Worm (Caenorhabditis elegans): ENCODE measurements around the gene spp-9.

spp-9 gene

DNA sequence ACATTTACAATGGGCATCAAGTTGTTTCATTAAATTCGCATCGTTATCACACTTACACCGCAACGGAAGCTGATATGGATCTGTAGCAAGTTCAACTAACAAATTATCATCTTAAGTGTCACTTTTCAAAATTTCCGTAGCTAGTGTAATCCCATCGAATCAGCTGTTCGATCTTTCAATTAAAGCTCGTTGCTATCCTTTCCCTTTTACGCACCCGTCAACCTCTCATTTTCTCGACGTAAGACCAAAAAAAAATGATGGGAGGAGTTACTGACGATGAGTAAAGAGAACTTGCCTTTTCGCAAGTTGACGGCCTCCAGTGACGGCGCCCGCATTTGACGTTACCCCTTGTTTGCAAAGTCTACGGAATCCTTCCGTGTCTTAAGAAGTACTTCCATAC, 14.4 kb downstream of the spp-9 start, which contains the start of gene F29G6.1:
Gene F29G6.1, plus strand, starts transcription at position 301 of the 400 bp plus-strand sequence.
- TF ChIP-seq nhr-12 (tag; optimal IDR thresholded peaks at IDR 0.05) (no peak), elt-1 (tag; optimal IDR thresholded peaks at IDR 0.05; ENCODE audit: borderline replicate concordance, insufficient read depth) (no peak), mep-1 (tag; optimal IDR thresholded peaks at IDR 0.05) (no peak), pha-4 (tag; optimal IDR thresholded peaks at IDR 0.05) (no peak), nhr-237 (tag; optimal IDR thresholded peaks at IDR 0.05) (no peak), unc-62 (GFP tag; optimal IDR thresholded peaks at IDR 0.05) (no peak), ceh-43 (GFP tag; optimal IDR thresholded peaks at IDR 0.05) (no peak), sptf-1 (tag; optimal IDR thresholded peaks at IDR 0.05) (no peak), lsy-2 (tag; optimal IDR thresholded peaks at IDR 0.05) (no peak), unc-120 (tag; optimal IDR thresholded peaks at IDR 0.05; ENCODE audit: poor library complexity, severe bottlenecking) (no peak), drap-1 (GFP tag; optimal IDR thresholded peaks at IDR 0.05) (no peak), nhr-2 (tag; optimal IDR thresholded peaks at IDR 0.05) (no peak), unc-39 (tag; optimal IDR thresholded peaks at IDR 0.05) (no peak), snpc-4 (tag; optimal IDR thresholded peaks at IDR 0.05) (no peak)

DNA sequence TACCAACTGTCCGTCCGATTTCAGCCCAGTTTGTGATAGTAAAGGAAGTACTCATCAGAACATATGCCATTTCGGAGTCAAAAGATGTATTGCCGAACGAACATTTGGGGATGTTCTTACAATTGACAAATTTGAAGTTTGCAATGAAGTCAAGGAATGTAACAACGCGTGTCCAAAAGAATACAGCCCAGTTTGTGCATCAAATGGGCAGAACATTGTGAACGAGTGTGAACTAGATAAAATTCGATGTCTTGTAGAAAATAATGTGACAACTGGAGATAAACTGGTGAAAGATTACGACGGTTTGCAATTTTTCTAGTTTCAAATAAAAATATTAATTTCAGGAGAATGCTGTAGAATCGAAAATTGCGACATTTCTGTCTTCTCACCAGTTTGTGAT, 20.3 kb downstream of the spp-9 start:
- TF ChIP-seq ceh-83 (GFP tag; optimal IDR thresholded peaks at IDR 0.05) (no peak), nhr-12 (tag; optimal IDR thresholded peaks at IDR 0.05) (no peak), M03D4.4 (tag; optimal IDR thresholded peaks at IDR 0.05) (no peak), sem-2 (GFP tag; optimal IDR thresholded peaks at IDR 0.05) (no peak), unc-62 (GFP tag; optimal IDR thresholded peaks at IDR 0.05) (no peak), bed-3 (GFP tag; optimal IDR thresholded peaks at IDR 0.05) (no peak), mep-1 (tag; optimal IDR thresholded peaks at IDR 0.05) (no peak), cnd-1 (tag; optimal IDR thresholded peaks at IDR 0.05) (no peak), blmp-1 (tag; optimal IDR thresholded peaks at IDR 0.05) (no peak), nhr-237 (tag; optimal IDR thresholded peaks at IDR 0.05) (no peak), lin-13 (tag; optimal IDR thresholded peaks at IDR 0.05) (no peak), flh-1 (GFP tag; optimal IDR thresholded peaks at IDR 0.05) (no peak), elt-1 (tag; optimal IDR thresholded peaks at IDR 0.05; ENCODE audit: borderline replicate concordance, insufficient read depth) (no peak), mls-2 (tag; optimal IDR thresholded peaks at IDR 0.05) (no peak), mab-5 (tag; optimal IDR thresholded peaks at IDR 0.05) (no peak), pha-4 (tag; optimal IDR thresholded peaks at IDR 0.05) (no peak), nhr-76 (tag; optimal IDR thresholded peaks at IDR 0.05) (no peak)

- TF ChIP-seq unc-120 (tag; optimal IDR thresholded peaks at IDR 0.05; ENCODE audit: poor library complexity, severe bottlenecking) (no peak), unc-39 (tag; optimal IDR thresholded peaks at IDR 0.05) (no peak)
Observed at ce11 chrX:11509547-11509946, 22.0 kb downstream of the spp-9 start.

DNA sequence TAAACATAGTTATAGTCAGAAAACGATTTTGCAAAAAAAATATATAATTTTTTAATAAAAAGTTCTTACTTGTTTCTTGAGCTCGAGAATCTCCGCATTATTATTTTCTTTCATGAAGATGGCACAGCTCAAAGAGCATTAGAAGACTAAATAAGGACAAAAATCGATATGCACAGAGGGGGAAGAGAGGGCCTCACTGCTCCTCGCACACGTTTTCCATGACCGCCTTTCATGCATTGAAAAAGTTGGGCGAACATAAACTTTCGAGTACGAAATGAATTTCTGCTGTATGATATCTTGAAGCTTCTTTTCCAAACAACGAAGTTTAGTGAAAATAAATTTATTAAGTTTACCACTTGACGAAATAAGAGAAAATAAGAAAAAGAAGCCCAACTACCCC, 23.6 kb downstream of the spp-9 start, which contains the start of gene ccdc-149:
Gene ccdc-149, minus strand, starts transcription at position 221 of the 400 bp plus-strand sequence.
- TF ChIP-seq ceh-39 (tag; optimal IDR thresholded peaks at IDR 0.05): no peak
- no peak for TF ChIP-seq ceh-83 (GFP tag; optimal IDR thresholded peaks at IDR 0.05)
- TF ChIP-seq sem-2 (GFP tag; optimal IDR thresholded peaks at IDR 0.05): no peak
- TF ChIP-seq nhr-237 (tag; optimal IDR thresholded peaks at IDR 0.05): no peak
- TF ChIP-seq mab-5 (tag; optimal IDR thresholded peaks at IDR 0.05): no peak
- no peak for TF ChIP-seq cnd-1 (tag; optimal IDR thresholded peaks at IDR 0.05)
- no peak for TF ChIP-seq zip-8 (tag; optimal IDR thresholded peaks at IDR 0.05)
- TF ChIP-seq lin-13 (tag; optimal IDR thresholded peaks at IDR 0.05): no peak

ce11 chrX:11515381-11515780, 27.8 kb downstream of the spp-9 start:
- no peak for TF ChIP-seq nhr-237 (tag; optimal IDR thresholded peaks at IDR 0.05)
- TF ChIP-seq ces-1 (GFP tag; optimal IDR thresholded peaks at IDR 0.05): no peak
- TF ChIP-seq lsy-2 (tag; optimal IDR thresholded peaks at IDR 0.05): no peak
- no peak for TF ChIP-seq cnd-1 (tag; optimal IDR thresholded peaks at IDR 0.05)
- no peak for TF ChIP-seq blmp-1 (tag; optimal IDR thresholded peaks at IDR 0.05)
- no peak for TF ChIP-seq bed-3 (GFP tag; optimal IDR thresholded peaks at IDR 0.05)
- no peak for TF ChIP-seq zip-8 (tag; optimal IDR thresholded peaks at IDR 0.05)
- TF ChIP-seq mep-1 (tag; optimal IDR thresholded peaks at IDR 0.05): no peak
- no peak for TF ChIP-seq unc-120 (tag; optimal IDR thresholded peaks at IDR 0.05; ENCODE audit: poor library complexity, severe bottlenecking)
- no peak for TF ChIP-seq unc-39 (tag; optimal IDR thresholded peaks at IDR 0.05)
- TF ChIP-seq snpc-4 (tag; optimal IDR thresholded peaks at IDR 0.05): no peak
- TF ChIP-seq unc-62 (GFP tag; optimal IDR thresholded peaks at IDR 0.05): no peak
- TF ChIP-seq ztf-11 (tag; optimal IDR thresholded peaks at IDR 0.05): no peak
- TF ChIP-seq elt-1 (tag; optimal IDR thresholded peaks at IDR 0.05; ENCODE audit: borderline replicate concordance, insufficient read depth): no peak
- TF ChIP-seq flh-1 (GFP tag; optimal IDR thresholded peaks at IDR 0.05): no peak
- TF ChIP-seq pha-4 (tag; optimal IDR thresholded peaks at IDR 0.05): no peak
